Fruit fly (Drosophila melanogaster) whole organism, embryonic: ENCODE measurements around the gene CG13962.

ENCODE experiments used
- Antp ChIP-seq: fragments of 200-800 bp; sonication (Bioruptor generic); optimal IDR thresholded peaks from 3 replicates; lab custom pipeline; 2016; ENCODE audit warnings: missing biosample characterization, missing genetic modification characterization
- Awh ChIP-seq: fragments of 200-800 bp; sonication (Bioruptor generic); IDR thresholded peaks from 2 replicates; pipeline ENCODE4, ENCODE4 v1.3.6; 2022; ENCODE audit warnings: missing biosample characterization, missing genetic modification characterization
- Bdp1 ChIP-seq: fragments of 200-800 bp; sonication (Bioruptor generic); optimal IDR thresholded peaks from 3 replicates; lab custom pipeline; 2016; ENCODE audit warnings: missing biosample characterization, missing genetic modification characterization
- CG1024 ChIP-seq: fragments of 200-800 bp; sonication (Bioruptor generic); IDR thresholded peaks from 2 replicates; pipeline ENCODE4 v1.3.6; 2022; ENCODE audit warnings: missing biosample characterization, missing genetic modification characterization
- CG13123 ChIP-seq: fragments of 200-800 bp; sonication (Bioruptor generic); optimal IDR thresholded peaks from 2 replicates; lab custom pipeline; 2016; ENCODE audit warnings: missing biosample characterization, missing genetic modification characterization
- CG13296 ChIP-seq: fragments of 200-800 bp; sonication (Bioruptor generic); optimal IDR thresholded peaks from 3 replicates; lab custom pipeline; 2018; ENCODE audit warnings: missing biosample characterization, mild to moderate bottlenecking, missing genetic modification characterization
- CG15479 ChIP-seq: fragments of 200-800 bp; sonication (Bioruptor generic); optimal IDR thresholded peaks from 3 replicates; lab custom pipeline; 2019; ENCODE audit warnings: missing biosample characterization, mild to moderate bottlenecking, missing genetic modification characterization, moderate library complexity
- CG1602 ChIP-seq: fragments of 200-800 bp; sonication (Bioruptor generic); optimal IDR thresholded peaks from 3 replicates; lab custom pipeline; 2016; ENCODE audit warnings: missing biosample characterization, missing genetic modification characterization
- CG1603 ChIP-seq: fragments of 200-800 bp; sonication (Bioruptor generic); optimal IDR thresholded peaks from 2 replicates; lab custom pipeline; 2019; ENCODE audit warnings: missing biosample characterization, mild to moderate bottlenecking, missing genetic modification characterization, moderate library complexity
- CG17328 ChIP-seq: fragments of 200-800 bp; sonication (Bioruptor generic); IDR thresholded peaks from 2 replicates; pipeline ENCODE4 v1.3.6; 2022; ENCODE audit warnings: missing biosample characterization, missing genetic modification characterization
- CG17912 ChIP-seq: fragments of 200-800 bp; sonication (Bioruptor generic); optimal IDR thresholded peaks from 2 replicates; lab custom pipeline; 2018; ENCODE audit warnings: missing biosample characterization, mild to moderate bottlenecking, missing genetic modification characterization
- CG18764 ChIP-seq: fragments of 200-800 bp; sonication (Bioruptor generic); optimal IDR thresholded peaks from 3 replicates; lab custom pipeline; 2016; ENCODE audit warnings: missing biosample characterization, missing genetic modification characterization
- CG2875 ChIP-seq: fragments of 200-800 bp; sonication (Bioruptor generic); optimal IDR thresholded peaks from 2 replicates; lab custom pipeline; 2017; ENCODE audit warnings: missing biosample characterization, mild to moderate bottlenecking, missing genetic modification characterization, missing genetic modification reagents
- CG31388 ChIP-seq: fragments of 200-800 bp; sonication (Bioruptor generic); optimal IDR thresholded peaks from 2 replicates; lab custom pipeline; 2016; ENCODE audit warnings: missing biosample characterization, missing genetic modification characterization
- CG3847 ChIP-seq: fragments of 200-800 bp; sonication (Bioruptor generic); IDR thresholded peaks from 2 replicates; pipeline ENCODE4 v1.3.6; 2022; ENCODE audit warnings: missing biosample characterization, missing genetic modification characterization
- CG4820 ChIP-seq: fragments of 200-800 bp; sonication (Bioruptor generic); optimal IDR thresholded peaks from 3 replicates; lab custom pipeline; 2016; ENCODE audit warnings: missing biosample characterization, missing genetic modification characterization
- CG7786 ChIP-seq: fragments of 200-800 bp; sonication (Bioruptor generic); optimal IDR thresholded peaks from 2 replicates; lab custom pipeline; 2016; ENCODE audit warnings: missing biosample characterization, missing genetic modification characterization
- CG8290 ChIP-seq, 3 experiments: fragments of 200-800 bp; sonication (Bioruptor generic); optimal IDR thresholded peaks; 2 replicates each; lab custom pipeline; 2016 to 2019; ENCODE audit warnings: missing biosample characterization in 3 of 3, missing genetic modification characterization in 3 of 3, mild to moderate bottlenecking in 2 of 3, moderate library complexity in 1 of 3
- CG9437 ChIP-seq: fragments of 200-800 bp; sonication (Bioruptor generic); optimal IDR thresholded peaks from 2 replicates; lab custom pipeline; 2018; ENCODE audit warnings: missing biosample characterization, mild to moderate bottlenecking, missing genetic modification characterization
- CG9797 ChIP-seq: fragments of 200-800 bp; sonication (Bioruptor generic); optimal IDR thresholded peaks from 3 replicates; lab custom pipeline; 2018; ENCODE audit warnings: missing biosample characterization, mild to moderate bottlenecking, missing genetic modification characterization
- Doc2 ChIP-seq: fragments of 200-800 bp; sonication (Bioruptor generic); IDR thresholded peaks from 2 replicates; pipeline ENCODE4 v1.3.6; 2022; ENCODE audit warnings: missing biosample characterization, missing genetic modification characterization
- Doc3 ChIP-seq: fragments of 200-800 bp; sonication (Bioruptor generic); IDR thresholded peaks from 3 replicates; pipeline ENCODE4 v1.3.6; 2022; ENCODE audit warnings: missing biosample characterization, missing genetic modification characterization; ENCODE audit not compliant: partially characterized antibody
- Dref ChIP-seq: fragments of 200-800 bp; sonication (Bioruptor generic); IDR thresholded peaks from 2 replicates; pipeline ENCODE4 v1.3.6; 2022; ENCODE audit warnings: missing biosample characterization, missing genetic modification characterization
- E2f2 ChIP-seq: fragments of 200-800 bp; sonication (Bioruptor generic); IDR thresholded peaks from 2 replicates; pipeline ENCODE4 v1.3.6; 2022; ENCODE audit warnings: missing biosample characterization, missing genetic modification characterization
- ERR ChIP-seq: fragments of 200-800 bp; sonication (Bioruptor generic); optimal IDR thresholded peaks from 2 replicates; lab custom pipeline; 2016; ENCODE audit warnings: missing biosample characterization, missing genetic modification characterization
- H2.0 ChIP-seq: fragments of 200-800 bp; sonication (Bioruptor generic); IDR thresholded peaks from 2 replicates; pipeline ENCODE4 v1.3.6; 2022; ENCODE audit warnings: missing biosample characterization, missing genetic modification characterization
- HLH3B ChIP-seq: fragments of 200-800 bp; sonication (Bioruptor generic); IDR thresholded peaks from 2 replicates; pipeline ENCODE4 v1.3.6; 2022; ENCODE audit warnings: missing biosample characterization, missing genetic modification characterization
- Hey ChIP-seq: fragments of 200-800 bp; sonication (Bioruptor generic); optimal IDR thresholded peaks from 3 replicates; lab custom pipeline; 2018; ENCODE audit warnings: missing biosample characterization, mild to moderate bottlenecking, missing genetic modification characterization
- Jarid2 ChIP-seq: fragments of 200-800 bp; sonication (Bioruptor generic); optimal IDR thresholded peaks from 3 replicates; lab custom pipeline; 2017; ENCODE audit warnings: mild to moderate bottlenecking, missing biosample characterization, missing genetic modification reagents, missing genetic modification characterization
- Lim3 ChIP-seq: fragments of 200-800 bp; sonication (Bioruptor generic); IDR thresholded peaks from 2 replicates; pipeline ENCODE4 v1.3.6; 2022; ENCODE audit warnings: missing biosample characterization, missing genetic modification characterization
- Nf-YB ChIP-seq: fragments of 200-800 bp; sonication (Bioruptor generic); optimal IDR thresholded peaks from 3 replicates; lab custom pipeline; 2019; ENCODE audit warnings: missing biosample characterization, mild to moderate bottlenecking, missing genetic modification characterization, moderate library complexity
- Taf1 ChIP-seq: fragments of 200-800 bp; sonication (Bioruptor generic); IDR thresholded peaks from 2 replicates; pipeline ENCODE4 v1.3.6; 2022; ENCODE audit warnings: missing biosample characterization, missing genetic modification characterization
- Tbp ChIP-seq: fragments of >200 bp; optimal IDR thresholded peaks from 2 replicates; lab custom pipeline; 2018; ENCODE audit warnings: missing biosample characterization, missing genetic modification characterization
- ac ChIP-seq: fragments of 200-800 bp; sonication (Bioruptor generic); optimal IDR thresholded peaks from 3 replicates; lab custom pipeline; 2017; ENCODE audit warnings: missing biosample characterization, mild to moderate bottlenecking, missing genetic modification characterization
- chn ChIP-seq: fragments of 200-800 bp; sonication (Bioruptor generic); optimal IDR thresholded peaks from 2 replicates; lab custom pipeline; 2016; ENCODE audit warnings: missing biosample characterization, missing genetic modification characterization
- disco-r ChIP-seq: fragments of 200-800 bp; sonication (Bioruptor generic); optimal IDR thresholded peaks from 2 replicates; lab custom pipeline; 2016; ENCODE audit warnings: missing biosample characterization, missing genetic modification characterization
- dmrt11E ChIP-seq: fragments of 200-800 bp; sonication (Bioruptor generic); optimal IDR thresholded peaks from 3 replicates; lab custom pipeline; 2018; ENCODE audit warnings: missing biosample characterization, mild to moderate bottlenecking, missing genetic modification characterization, moderate library complexity
- ems ChIP-seq: fragments of 200-800 bp; sonication (Bioruptor generic); optimal IDR thresholded peaks from 3 replicates; lab custom pipeline; 2016; ENCODE audit warnings: missing biosample characterization, missing genetic modification characterization
- en ChIP-seq: fragments of 200-800 bp; sonication (Bioruptor generic); optimal IDR thresholded peaks from 2 replicates; lab custom pipeline; 2016; ENCODE audit warnings: missing biosample characterization, missing genetic modification characterization
- ftz-f1 ChIP-seq: fragments of 200-800 bp; sonication (Bioruptor generic); optimal IDR thresholded peaks from 2 replicates; lab custom pipeline; 2016; ENCODE audit warnings: missing biosample characterization, missing genetic modification characterization
- fu2 ChIP-seq: fragments of 200-800 bp; sonication (Bioruptor generic); optimal IDR thresholded peaks from 2 replicates; lab custom pipeline; 2016; ENCODE audit warnings: missing biosample characterization, missing genetic modification characterization
- grau ChIP-seq: fragments of 200-800 bp; optimal IDR thresholded peaks from 3 replicates; lab custom pipeline; 2019; ENCODE audit warnings: missing biosample characterization, mild to moderate bottlenecking, missing genetic modification characterization, moderate library complexity
- grn ChIP-seq: fragments of 200-800 bp; sonication (Bioruptor generic); optimal IDR thresholded peaks from 3 replicates; lab custom pipeline; 2017; ENCODE audit warnings: missing biosample characterization, missing genetic modification characterization
- hkb ChIP-seq, 2 experiments: fragments of 200-800 bp in 1 of 2; fragments of >200 bp in 1 of 2; sonication (Bioruptor generic) in 1 of 2; IDR thresholded peaks in 1 of 2; optimal IDR thresholded peaks in 1 of 2; 2 replicates each; pipeline versions ENCODE4 v1.3.6 to Lab custom; 2017 to 2022; ENCODE audit warnings: missing biosample characterization in 1 of 2, missing genetic modification characterization in 1 of 2
- kah ChIP-seq: fragments of 200-800 bp; sonication (Bioruptor generic); optimal IDR thresholded peaks from 2 replicates; lab custom pipeline; 2018; ENCODE audit warnings: missing biosample characterization, mild to moderate bottlenecking, missing genetic modification characterization
- salm ChIP-seq: fragments of 200-800 bp; sonication (Bioruptor generic); optimal IDR thresholded peaks from 2 replicates; lab custom pipeline; 2018; ENCODE audit warnings: missing biosample characterization, mild to moderate bottlenecking, missing genetic modification characterization
- shn ChIP-seq: fragments of 200-800 bp; sonication (Bioruptor generic); optimal IDR thresholded peaks from 3 replicates; lab custom pipeline; 2016; ENCODE audit warnings: missing biosample characterization, missing genetic modification characterization
- slou ChIP-seq: fragments of 200-800 bp; sonication (Bioruptor generic); optimal IDR thresholded peaks from 3 replicates; lab custom pipeline; 2016; ENCODE audit warnings: missing biosample characterization, missing genetic modification characterization
- sob ChIP-seq: fragments of 200-800 bp; sonication (Bioruptor generic); IDR thresholded peaks from 2 replicates; pipeline ENCODE4 v1.3.6; 2022; ENCODE audit warnings: missing biosample characterization, missing genetic modification characterization
- unpg ChIP-seq: fragments of 200-800 bp; sonication (Bioruptor generic); optimal IDR thresholded peaks from 3 replicates; lab custom pipeline; 2018; ENCODE audit warnings: missing biosample characterization, mild to moderate bottlenecking, missing genetic modification characterization, moderate library complexity
- vnd ChIP-seq: fragments of 200-800 bp; sonication (Bioruptor generic); IDR thresholded peaks from 3 replicates; pipeline ENCODE4 v1.3.6; 2022; ENCODE audit warnings: missing biosample characterization, missing genetic modification characterization; ENCODE audit not compliant: partially characterized antibody
- zen ChIP-seq: fragments of 200-800 bp; sonication (Bioruptor generic); optimal IDR thresholded peaks from 3 replicates; lab custom pipeline; 2018; ENCODE audit warnings: missing biosample characterization, mild to moderate bottlenecking, missing genetic modification characterization, moderate library complexity

The CG13962 gene

DNA sequence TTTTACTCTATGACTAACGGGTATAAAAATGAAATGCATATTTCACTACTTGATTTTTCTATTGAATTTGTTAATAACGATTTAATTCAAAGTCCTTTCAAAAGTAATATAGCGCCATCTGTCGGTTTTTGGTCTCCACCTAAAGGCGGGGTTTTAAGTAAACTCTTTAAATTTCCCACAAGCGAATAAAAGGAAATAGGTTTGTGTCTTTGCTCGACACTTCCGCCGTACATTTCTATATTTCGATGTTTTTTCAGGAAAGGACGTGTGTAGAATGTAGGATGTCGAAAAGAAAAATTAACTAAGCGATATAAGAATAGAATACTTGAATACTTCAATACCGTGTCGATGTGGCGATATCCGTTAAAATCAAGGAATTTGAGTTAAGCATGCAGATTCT lies 2.8 kb upstream of the CG13962 start (continued):
- TF ChIP-seq CG7786 (GFP tag; lab: Kevin White, UChicago) (no peak), ftz-f1 (GFP tag; lab: Kevin White, UChicago) (no peak), ac (no peak), Lim3 (GFP tag; lab: Robert Waterston, UW) (no peak), fu2 (GFP tag; lab: Kevin White, UChicago) (no peak), dmrt11E (tag; lab: Kevin White, UChicago) (peak; percentile 29), salm (tag; lab: Kevin White, UChicago) (no peak), grau (peak; percentile 12), CG15479 (GFP tag; lab: Kevin White, UChicago) (no peak), unpg (GFP tag; lab: Kevin White, UChicago) (peak; percentile 14), E2f2 (GFP tag; lab: Robert Waterston, UW) (no peak), CG1602 (GFP tag; lab: Kevin White, UChicago) (no peak), H2.0 (GFP tag; lab: Robert Waterston, UW) (no peak), Dref (GFP tag; lab: Robert Waterston, UW) (no peak), Hey (tag; lab: Kevin White, UChicago) (no peak), CG1024 (no peak), Doc3 (no peak), Taf1 (no peak), Tbp (GFP tag; lab: Kevin White, UChicago) (peak; percentile 71), CG2875 (GFP tag; lab: Kevin White, UChicago) (no peak), CG9437 (GFP tag; lab: Kevin White, UChicago) (no peak), Doc2 (GFP tag; lab: Robert Waterston, UW) (no peak), CG31388 (no peak), ERR (no peak), CG1603 (tag; lab: Kevin White, UChicago) (peak; percentile 48), CG3847 (GFP tag; lab: Robert Waterston, UW) (no peak), Awh (GFP tag; lab: Robert Waterston, UW) (no peak), CG9797 (no peak), shn (GFP tag; lab: Kevin White, UChicago) (no peak), en (GFP tag; lab: Kevin White, UChicago) (no peak), CG17912 (GFP tag; lab: Kevin White, UChicago) (peak; percentile 71), Nf-YB (no peak), slou (GFP tag; lab: Kevin White, UChicago) (no peak), CG4820 (peak; percentile 7), CG13123 (GFP tag; lab: Kevin White, UChicago) (no peak), CG18764 (GFP tag; lab: Kevin White, UChicago) (no peak), Antp (no peak), Bdp1 (GFP tag; lab: Kevin White, UChicago) (no peak), kah (no peak), HLH3B (no peak), sob (GFP tag; lab: Robert Waterston, UW) (no peak), CG8290 (GFP tag; optimal IDR thresholded peaks at IDR 0.05; lab: Kevin White, UChicago) (peak; percentile 67), CG8290 (tag; optimal IDR thresholded peaks at IDR 0.05; lab: Kevin White, UChicago) (peak; percentile 27 to 31), vnd (GFP tag; lab: Robert Waterston, UW) (no peak), chn (GFP tag; lab: Kevin White, UChicago) (no peak), CG17328 (GFP tag; lab: Robert Waterston, UW) (0 out of 2 replicates have a peak, but pooled peaks have one; percentile 12), disco-r (GFP tag; lab: Kevin White, UChicago) (no peak), ems (GFP tag; lab: Kevin White, UChicago) (no peak), grn (GFP tag; lab: Kevin White, UChicago) (no peak), Jarid2 (peak; percentile 6), zen (tag; lab: Kevin White, UChicago) (peak; percentile 45), CG13296 (GFP tag; lab: Kevin White, UChicago) (no peak), hkb (optimal IDR thresholded peaks at IDR 0.05; lab: Kevin White, UChicago) (no peak), hkb (GFP tag; IDR thresholded peaks at IDR 0.05; lab: Robert Waterston, UW) (no peak)
